Fruit fly (Drosophila melanogaster) whole organism: ENCODE measurements around the gene T48.

Source experiments
- psq ChIP-seq: fragments of >200 bp; optimal IDR thresholded peaks from 2 replicates; lab custom pipeline; 2017
- usp ChIP-seq: fragments of >200 bp; optimal IDR thresholded peaks from 2 replicates; lab custom pipeline; 2017; ENCODE audit warnings: missing biosample characterization, missing genetic modification characterization, mixed read lengths

DNA sequence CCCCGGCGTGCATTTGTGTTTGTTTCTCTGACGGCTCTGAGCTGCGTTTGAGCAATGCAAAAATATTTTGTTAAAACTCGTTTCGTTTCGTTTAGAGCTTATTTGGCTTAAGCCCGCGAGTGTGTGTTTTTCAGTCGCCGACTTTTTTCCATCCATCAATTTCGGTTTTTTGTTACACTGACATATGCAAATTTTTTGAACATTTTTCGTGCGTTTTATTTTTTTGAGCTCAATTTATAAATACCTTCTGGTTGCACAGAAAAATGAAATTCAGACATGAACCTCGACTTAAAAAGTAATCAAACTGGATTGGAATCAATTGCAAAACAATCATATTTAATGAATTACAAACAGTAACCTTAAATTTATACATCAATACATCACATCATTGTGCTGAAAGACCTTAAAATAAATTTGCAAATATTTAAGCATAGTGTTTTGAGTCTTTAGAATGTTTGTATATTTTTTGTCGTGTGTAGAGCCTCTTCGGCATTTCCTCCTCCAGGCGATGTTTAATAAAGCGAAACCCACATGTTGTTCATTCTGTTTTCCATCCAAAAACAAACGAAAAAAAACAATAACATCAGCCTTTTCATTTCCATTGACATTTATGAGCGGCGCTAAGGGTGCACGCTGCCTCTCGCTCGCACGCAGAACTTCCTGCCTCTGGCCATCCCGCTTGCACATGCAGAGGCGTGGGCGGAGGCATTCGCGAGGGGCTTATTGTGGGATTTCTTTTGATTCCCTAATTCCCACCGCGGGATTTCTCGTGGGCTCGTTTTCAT lies 888 bp downstream of the T48 start:
- TF ChIP-seq psq (lab: Kevin White, UChicago) (no peak), usp (GFP tag; lab: Kevin White, UChicago) (no peak)
